Worm (Caenorhabditis elegans): ENCODE measurements around the gene Y43F8C.15.
A peak's percentile ranks its signal among the peaks of the same experiment; 100 is the strongest.

The Y43F8C.15 gene

DNA sequence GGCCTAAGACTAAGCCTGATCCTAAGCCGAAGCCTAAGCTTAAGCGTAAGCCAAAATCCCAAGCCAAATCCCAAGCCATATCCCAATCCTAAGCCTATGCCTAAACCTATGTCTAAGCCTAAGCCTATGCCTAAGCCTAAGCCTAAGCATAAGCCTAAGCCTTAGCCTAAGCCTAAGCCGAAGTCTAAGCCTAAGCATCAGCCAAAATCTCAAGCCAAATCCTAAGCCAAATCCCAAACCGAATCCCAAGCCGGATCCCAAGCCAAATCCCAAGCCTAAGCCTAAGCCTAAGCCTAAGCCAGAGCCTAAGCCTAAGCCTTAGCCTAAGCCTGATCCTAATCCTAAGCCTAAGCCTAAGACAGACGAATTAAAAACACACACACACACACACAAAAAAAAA is 36.7 kb upstream of the Y43F8C.15 start:
- TF ChIP-seq ceh-82 (tag; optimal IDR thresholded peaks at IDR 0.05) (no peak), tbx-2 (tag; optimal IDR thresholded peaks at IDR 0.05) (no peak), ama-1 (optimal IDR thresholded peaks at IDR 0.05) (no peak), ceh-63 (GFP tag; optimal IDR thresholded peaks at IDR 0.05) (no peak), ets-5 (GFP tag; IDR thresholded peaks at IDR 0.05) (no peak), nhr-28 (tag; optimal IDR thresholded peaks at IDR 0.05) (no peak), isw-1 (GFP tag; IDR thresholded peaks at IDR 0.05) (no peak), ztf-11 (tag; optimal IDR thresholded peaks at IDR 0.05) (no peak), nhr-11 (tag; optimal IDR thresholded peaks at IDR 0.05) (no peak)

- TF ChIP-seq snpc-4 (tag; optimal IDR thresholded peaks at IDR 0.05): no peak
These were observed 35.4 kb upstream of the Y43F8C.15 start, which contains the start of gene W04E12.5 for ce11 chrV:19745852-19746251. W04E12.5 (plus strand) TSS chrV:19746152.

- TF ChIP-seq dpl-1 (GFP tag; optimal IDR thresholded peaks at IDR 0.05): no peak
- no peak for TF ChIP-seq ceh-88 (GFP tag; IDR thresholded peaks at IDR 0.05)
- TF ChIP-seq skn-1 (tag; optimal IDR thresholded peaks at IDR 0.05): no peak
- no peak for TF ChIP-seq egl-13 (tag; optimal IDR thresholded peaks at IDR 0.05)
- no peak for TF ChIP-seq jun-1 (tag; optimal IDR thresholded peaks at IDR 0.05)
These were observed 33.8 kb upstream of the Y43F8C.15 start for ce11 chrV:19744210-19744609.

- peak; percentile 11 for TF ChIP-seq nhr-85 (tag)
- no peak for TF ChIP-seq nhr-71 (tag; optimal IDR thresholded peaks at IDR 0.05)
These were observed 33.4 kb upstream of the Y43F8C.15 start for ce11 chrV:19743794-19744193.

DNA sequence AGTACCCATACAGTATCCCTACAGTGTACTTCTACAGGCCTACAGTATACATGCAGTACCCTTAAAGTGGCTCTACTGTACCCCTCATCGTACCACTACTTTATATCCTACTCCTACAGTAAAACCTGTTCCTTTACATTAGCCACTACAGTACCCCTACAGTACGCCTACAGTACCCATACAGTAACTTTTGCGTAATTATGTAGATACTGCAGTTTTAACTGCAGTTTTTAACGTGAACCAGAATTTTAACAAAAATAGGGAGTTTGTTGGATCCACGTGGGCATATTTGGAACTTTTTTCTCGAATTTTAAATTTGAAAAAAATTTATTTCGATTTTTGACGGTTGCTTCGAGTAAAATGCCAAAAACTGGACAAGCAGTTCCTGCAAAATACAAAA is 32.9 kb upstream of the Y43F8C.15 start, which contains the start of gene W04E12.4:
TSS of gene W04E12.4 (plus strand) at position 301 of the 400 bp plus-strand sequence.
- TF ChIP-seq mab-9 (GFP tag; IDR thresholded peaks at IDR 0.05) (no peak), snu-23 (GFP tag; optimal IDR thresholded peaks at IDR 0.05) (no peak), isw-1 (GFP tag; IDR thresholded peaks at IDR 0.05) (no peak), mep-1 (tag; optimal IDR thresholded peaks at IDR 0.05) (no peak), tlp-1 (tag; optimal IDR thresholded peaks at IDR 0.05) (no peak), pax-3 (tag; optimal IDR thresholded peaks at IDR 0.05) (no peak), hlh-4 (tag; optimal IDR thresholded peaks at IDR 0.05) (no peak), ets-5 (GFP tag; IDR thresholded peaks at IDR 0.05) (no peak), C16A3.4 (tag; optimal IDR thresholded peaks at IDR 0.05) (no peak), elt-2 (tag; optimal IDR thresholded peaks at IDR 0.05) (no peak), rnt-1 (tag; optimal IDR thresholded peaks at IDR 0.05) (no peak), unc-30 (tag; optimal IDR thresholded peaks at IDR 0.05) (no peak), nhr-19 (GFP tag; conservative IDR thresholded peaks at IDR 0.05) (no peak), lir-3 (tag; optimal IDR thresholded peaks at IDR 0.05; ENCODE audit: poor library complexity) (no peak), mef-2 (tag; optimal IDR thresholded peaks at IDR 0.05) (no peak)

ce11 chrV:19741651-19742050 is 31.2 kb upstream of the Y43F8C.15 start, which contains the start of gene W04E12.3:
W04E12.3 (plus strand) TSS chrV:19741951.
- TF ChIP-seq nhr-77 (tag; optimal IDR thresholded peaks at IDR 0.05) (no peak), swsn-7 (tag; optimal IDR thresholded peaks at IDR 0.05) (no peak), mdl-1 (tag; optimal IDR thresholded peaks at IDR 0.05) (no peak), lin-39 (tag; optimal IDR thresholded peaks at IDR 0.05) (no peak), tbx-2 (tag; optimal IDR thresholded peaks at IDR 0.05) (no peak), efl-3 (GFP tag; optimal IDR thresholded peaks at IDR 0.05) (no peak), ztf-4 (tag; optimal IDR thresholded peaks at IDR 0.05) (no peak), fos-1 (tag; optimal IDR thresholded peaks at IDR 0.05) (no peak), F16B12.6 (tag; optimal IDR thresholded peaks at IDR 0.05) (no peak), mab-9 (GFP tag; IDR thresholded peaks at IDR 0.05) (no peak), fkh-4 (tag; optimal IDR thresholded peaks at IDR 0.05; ENCODE audit: borderline replicate concordance) (no peak), jun-1 (tag; optimal IDR thresholded peaks at IDR 0.05) (no peak)
